Fruit fly (Drosophila melanogaster) whole organism, prepupa: ENCODE results near the gene mldr.
A peak's percentile ranks its signal among the peaks of the same experiment; 100 is the strongest.

Experiments used
- Blimp-1 ChIP-seq: fragments of 200-800 bp; sonication (Bioruptor generic); optimal IDR thresholded peaks from 3 replicates; lab custom pipeline; 2017; ENCODE audit warnings: missing biosample characterization, missing genetic modification characterization, mild to moderate bottlenecking, moderate library complexity, missing genetic modification reagents
- CG10631 ChIP-seq: fragments of 200-800 bp; sonication (Bioruptor generic); optimal IDR thresholded peaks from 2 replicates; lab custom pipeline; 2016; ENCODE audit warnings: missing biosample characterization, missing genetic modification characterization
- CG10669 ChIP-seq: fragments of 200-800 bp; sonication (Bioruptor generic); optimal IDR thresholded peaks from 3 replicates; lab custom pipeline; 2018; ENCODE audit warnings: missing biosample characterization, mild to moderate bottlenecking, missing genetic modification characterization, moderate library complexity
- CG11294 ChIP-seq: fragments of 200-800 bp; sonication (Bioruptor generic); IDR thresholded peaks from 2 replicates; pipeline ENCODE4 v1.3.6; 2022; ENCODE audit warnings: missing biosample characterization, missing genetic modification characterization
- CG1621 ChIP-seq: fragments of 200-800 bp; sonication (Bioruptor generic); optimal IDR thresholded peaks from 3 replicates; lab custom pipeline; 2018; ENCODE audit warnings: missing biosample characterization, mild to moderate bottlenecking, missing genetic modification characterization
- CG3032 ChIP-seq: fragments of 200-800 bp; optimal IDR thresholded peaks from 2 replicates; lab custom pipeline; 2019; ENCODE audit warnings: missing biosample characterization, mild to moderate bottlenecking, missing genetic modification characterization, moderate library complexity
- CG31627 ChIP-seq: fragments of 200-800 bp; sonication (Bioruptor generic); optimal IDR thresholded peaks from 3 replicates; lab custom pipeline; 2016; ENCODE audit warnings: missing biosample characterization, missing genetic modification characterization
- CG34406 ChIP-seq: fragments of 200-800 bp; sonication (Bioruptor generic); optimal IDR thresholded peaks from 3 replicates; lab custom pipeline; 2016; ENCODE audit warnings: missing biosample characterization, missing genetic modification characterization
- CG3919 ChIP-seq: fragments of 200-800 bp; sonication (Bioruptor generic); optimal IDR thresholded peaks from 3 replicates; lab custom pipeline; 2016; ENCODE audit warnings: missing biosample characterization, missing genetic modification characterization
- CG6163 ChIP-seq: fragments of 200-800 bp; sonication (Bioruptor generic); IDR thresholded peaks from 3 replicates; pipeline ENCODE4 v1.3.6; 2022; ENCODE audit warnings: missing biosample characterization, missing genetic modification characterization
- CG6276 ChIP-seq: fragments of 200-800 bp; sonication (Bioruptor generic); optimal IDR thresholded peaks from 2 replicates; lab custom pipeline; 2017; ENCODE audit warnings: missing biosample characterization, mild to moderate bottlenecking, missing genetic modification characterization
- CG6792 ChIP-seq: fragments of 200-800 bp; sonication (Bioruptor generic); optimal IDR thresholded peaks from 3 replicates; lab custom pipeline; 2016; ENCODE audit warnings: missing biosample characterization, missing genetic modification characterization
- CG6808 ChIP-seq: fragments of 200-800 bp; sonication (Bioruptor generic); optimal IDR thresholded peaks from 3 replicates; lab custom pipeline; 2017; ENCODE audit warnings: missing biosample characterization, missing genetic modification characterization, mild to moderate bottlenecking, moderate library complexity, missing genetic modification reagents
- CG7368 ChIP-seq: fragments of 200-800 bp; sonication (Bioruptor generic); optimal IDR thresholded peaks from 3 replicates; lab custom pipeline; 2016; ENCODE audit warnings: missing biosample characterization, missing genetic modification characterization
- CG8119 ChIP-seq: fragments of 200-800 bp; sonication (Bioruptor generic); IDR thresholded peaks from 3 replicates; pipeline ENCODE4 v1.3.6; 2022; ENCODE audit warnings: missing biosample characterization, missing genetic modification characterization
- CG8632 ChIP-seq: fragments of 200-800 bp; sonication (Bioruptor generic); optimal IDR thresholded peaks from 3 replicates; lab custom pipeline; 2016; ENCODE audit warnings: missing biosample characterization, missing genetic modification characterization
- Eip75B ChIP-seq: fragments of 200-800 bp; sonication (Bioruptor generic); optimal IDR thresholded peaks from 3 replicates; lab custom pipeline; 2016; ENCODE audit warnings: missing biosample characterization, missing genetic modification characterization
- Eip93F ChIP-seq: fragments of 200-800 bp; sonication (Bioruptor generic); optimal IDR thresholded peaks from 2 replicates; lab custom pipeline; 2016; ENCODE audit warnings: missing biosample characterization, mild to moderate bottlenecking, missing genetic modification characterization
- Ets21C ChIP-seq: fragments of 200-800 bp; sonication (Bioruptor generic); optimal IDR thresholded peaks from 3 replicates; lab custom pipeline; 2016; ENCODE audit warnings: missing biosample characterization, missing genetic modification characterization
- Ets96B ChIP-seq: fragments of 200-800 bp; optimal IDR thresholded peaks from 2 replicates; lab custom pipeline; 2019; ENCODE audit warnings: missing biosample characterization, mild to moderate bottlenecking, missing genetic modification characterization, moderate library complexity
- Gug ChIP-seq: fragments of 200-800 bp; sonication (Bioruptor generic); IDR thresholded peaks from 2 replicates; pipeline ENCODE4 v1.3.6; 2022; ENCODE audit warnings: missing biosample characterization, missing genetic modification characterization
- Hr4 ChIP-seq: fragments of 200-800 bp; sonication (Bioruptor generic); optimal IDR thresholded peaks from 3 replicates; lab custom pipeline; 2016; ENCODE audit warnings: missing biosample characterization, missing genetic modification characterization
- Met ChIP-seq: fragments of 200-800 bp; sonication (Bioruptor generic); optimal IDR thresholded peaks from 3 replicates; lab custom pipeline; 2016; ENCODE audit warnings: missing biosample characterization, missing genetic modification characterization
- OdsH ChIP-seq: fragments of 200-800 bp; sonication (Bioruptor generic); optimal IDR thresholded peaks from 3 replicates; lab custom pipeline; 2016; ENCODE audit warnings: missing biosample characterization, missing genetic modification characterization
- Smox ChIP-seq: fragments of 200-800 bp; sonication (Bioruptor generic); optimal IDR thresholded peaks from 3 replicates; lab custom pipeline; 2016; ENCODE audit warnings: missing biosample characterization, missing genetic modification characterization
- Sox102F ChIP-seq: fragments of 200-800 bp; sonication (Bioruptor generic); optimal IDR thresholded peaks from 2 replicates; lab custom pipeline; 2016; ENCODE audit warnings: missing biosample characterization, mild to moderate bottlenecking, missing genetic modification characterization
- Sox15 ChIP-seq: fragments of 200-800 bp; sonication (Bioruptor generic); optimal IDR thresholded peaks from 3 replicates; lab custom pipeline; 2016; ENCODE audit warnings: missing biosample characterization, missing genetic modification characterization
- achi ChIP-seq: fragments of 200-800 bp; sonication (Bioruptor generic); optimal IDR thresholded peaks from 3 replicates; lab custom pipeline; 2016; ENCODE audit warnings: missing biosample characterization, missing genetic modification characterization
- acj6 ChIP-seq: fragments of 200-800 bp; sonication (Bioruptor generic); optimal IDR thresholded peaks from 3 replicates; lab custom pipeline; 2016; ENCODE audit warnings: missing biosample characterization, missing genetic modification characterization
- cyc ChIP-seq: fragments of 200-800 bp; sonication (Bioruptor generic); optimal IDR thresholded peaks from 3 replicates; lab custom pipeline; 2016; ENCODE audit warnings: missing biosample characterization, missing genetic modification characterization
- dac ChIP-seq: fragments of 200-800 bp; sonication (Bioruptor generic); optimal IDR thresholded peaks from 2 replicates; lab custom pipeline; 2017; ENCODE audit warnings: missing biosample characterization, mild to moderate bottlenecking, missing genetic modification characterization
- dsx ChIP-seq: fragments of 200-800 bp; optimal IDR thresholded peaks from 3 replicates; lab custom pipeline; 2019; ENCODE audit warnings: missing biosample characterization, mild to moderate bottlenecking, missing genetic modification characterization, moderate library complexity; ENCODE audit not compliant: poor library complexity, severe bottlenecking
- eg ChIP-seq: fragments of 200-800 bp; sonication (Bioruptor generic); IDR thresholded peaks from 3 replicates; pipeline ENCODE4 v1.3.6; 2022; ENCODE audit warnings: missing biosample characterization, missing genetic modification characterization
- esn ChIP-seq: fragments of 200-800 bp; sonication (Bioruptor generic); optimal IDR thresholded peaks from 2 replicates; lab custom pipeline; 2016; ENCODE audit warnings: missing biosample characterization, mild to moderate bottlenecking, missing genetic modification characterization, moderate library complexity
- fd59A ChIP-seq: fragments of 200-800 bp; sonication (Bioruptor generic); optimal IDR thresholded peaks from 2 replicates; lab custom pipeline; 2017; ENCODE audit warnings: missing biosample characterization, mild to moderate bottlenecking, missing genetic modification characterization, missing genetic modification reagents
- fd85E ChIP-seq: fragments of 200-800 bp; sonication (Bioruptor generic); optimal IDR thresholded peaks from 3 replicates; lab custom pipeline; 2016; ENCODE audit warnings: missing biosample characterization, missing genetic modification characterization
- fkh ChIP-seq: fragments of 200-800 bp; sonication (Bioruptor generic); optimal IDR thresholded peaks from 3 replicates; lab custom pipeline; 2017; ENCODE audit warnings: missing biosample characterization, mild to moderate bottlenecking, missing genetic modification characterization, moderate library complexity
- net ChIP-seq: fragments of 200-800 bp; sonication (Bioruptor generic); optimal IDR thresholded peaks from 3 replicates; lab custom pipeline; 2016; ENCODE audit warnings: missing biosample characterization, missing genetic modification characterization
- pdm3 ChIP-seq: fragments of 200-800 bp; sonication (Bioruptor generic); optimal IDR thresholded peaks from 3 replicates; lab custom pipeline; 2016; ENCODE audit warnings: missing biosample characterization, missing genetic modification characterization
- salr ChIP-seq, 2 experiments: fragments of 200-800 bp; sonication (Bioruptor generic); optimal IDR thresholded peaks; 3 replicates each; lab custom pipeline; 2016 to 2018; ENCODE audit warnings: missing biosample characterization in 2 of 2, missing genetic modification characterization in 2 of 2, mild to moderate bottlenecking in 1 of 2
- spab ChIP-seq: fragments of 200-800 bp; sonication (Bioruptor generic); optimal IDR thresholded peaks from 2 replicates; lab custom pipeline; 2017; ENCODE audit warnings: missing biosample characterization, mild to moderate bottlenecking, missing genetic modification characterization, missing genetic modification reagents
- ss ChIP-seq, 2 experiments: fragments of 200-800 bp; sonication (Bioruptor generic); optimal IDR thresholded peaks; 2 replicates in 1 of 2; 3 replicates in 1 of 2; lab custom pipeline; 2017 to 2018; ENCODE audit warnings: mild to moderate bottlenecking in 2 of 2, missing biosample characterization in 2 of 2, missing genetic modification characterization in 2 of 2, moderate library complexity in 1 of 2
- svp ChIP-seq: fragments of 200-800 bp; sonication (Bioruptor generic); peaks from one replicate; lab custom pipeline; 2016; ENCODE audit warnings: missing biosample characterization, missing genetic modification characterization
- vri ChIP-seq: fragments of 200-800 bp; sonication (Bioruptor generic); optimal IDR thresholded peaks from 3 replicates; lab custom pipeline; 2016; ENCODE audit warnings: missing biosample characterization, mild to moderate bottlenecking, missing genetic modification characterization

The mldr gene

DNA sequence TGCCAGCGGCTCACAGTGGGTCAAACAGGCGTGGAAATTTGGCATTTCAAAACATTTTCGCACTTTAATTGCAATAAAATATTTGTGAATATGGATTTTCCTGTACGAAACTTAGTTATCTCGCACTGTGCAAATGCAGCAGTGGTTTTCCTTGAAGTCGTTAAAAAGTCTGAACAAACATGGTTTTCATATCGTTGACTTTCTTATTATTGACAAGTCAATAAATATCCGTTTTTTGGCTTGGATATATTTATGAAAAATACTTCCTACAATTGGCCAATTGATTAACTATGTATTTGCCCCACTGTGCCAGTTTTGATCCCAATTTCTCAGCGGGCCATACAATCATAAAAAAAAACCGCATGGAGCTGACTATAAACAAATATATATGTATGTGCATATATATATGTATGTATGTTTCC is 25.6 kb upstream of the mldr start (continued):
- TF ChIP-seq OdsH (GFP tag; lab: Kevin White, UChicago) (peak; percentile 95), Blimp-1 (GFP tag; lab: Kevin White, UChicago) (peak; percentile 44), eg (peak; percentile 93), vri (GFP tag; lab: Kevin White, UChicago) (peak; percentile 82), Eip93F (peak; percentile 25), Smox (GFP tag; lab: Kevin White, UChicago) (peak; percentile 89), Sox15 (GFP tag; lab: Kevin White, UChicago) (peak; percentile 92), ss (GFP tag; optimal IDR thresholded peaks at IDR 0.05; lab: Kevin White, UChicago) (peak; percentile 64 to 78), Eip75B (GFP tag; lab: Kevin White, UChicago) (peak; percentile 94), CG1621 (peak; percentile 86), CG8632 (GFP tag; lab: Kevin White, UChicago) (peak; percentile 94), fkh (GFP tag; lab: Kevin White, UChicago) (peak; percentile 65), CG8119 (peak; percentile 97), spab (GFP tag; lab: Kevin White, UChicago) (peak; percentile 85), fd59A (peak; percentile 82), CG3032 (tag; lab: Kevin White, UChicago) (peak; percentile 80), CG34406 (peak; percentile 93), Ets96B (tag; lab: Kevin White, UChicago) (peak; percentile 78), pdm3 (GFP tag; lab: Kevin White, UChicago) (peak; percentile 96), Gug (GFP tag; lab: Robert Waterston, UW) (peak; percentile 92), Hr4 (GFP tag; lab: Kevin White, UChicago) (peak; percentile 97)

DNA sequence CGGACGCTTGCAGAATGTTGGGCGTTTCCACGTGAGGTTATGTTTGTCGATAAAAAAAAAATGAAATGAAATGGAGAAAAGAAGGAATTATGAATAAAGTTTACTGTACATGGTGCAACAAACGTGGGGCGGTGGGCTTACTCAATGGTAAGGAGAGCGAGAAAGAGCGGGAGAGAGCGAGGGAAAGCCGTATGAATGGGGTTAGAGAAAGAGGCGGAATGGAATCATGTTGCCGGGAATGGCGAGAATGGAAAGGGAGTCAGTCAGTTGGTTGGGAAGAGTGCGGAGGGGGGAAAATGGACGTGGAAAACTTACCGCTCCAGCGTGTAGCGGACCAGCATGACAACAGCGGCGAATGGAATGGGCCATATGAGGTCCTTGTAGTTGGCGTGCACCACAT is 25.0 kb upstream of the mldr start:
- no peak for TF ChIP-seq CG8632 (GFP tag; lab: Kevin White, UChicago)
- TF ChIP-seq Eip75B (GFP tag; lab: Kevin White, UChicago) = no peak
- no peak for TF ChIP-seq CG6276 (GFP tag; lab: Kevin White, UChicago)
- no peak for TF ChIP-seq cyc (GFP tag; lab: Kevin White, UChicago)
- no peak for TF ChIP-seq CG3919 (GFP tag; lab: Kevin White, UChicago)
- TF ChIP-seq net = no peak
- no peak for TF ChIP-seq CG11294 (GFP tag; lab: Robert Waterston, UW)
- no peak for TF ChIP-seq CG34406
- TF ChIP-seq CG10631 (GFP tag; lab: Kevin White, UChicago) = no peak
- TF ChIP-seq Blimp-1 (GFP tag; lab: Kevin White, UChicago) = no peak
- no peak for TF ChIP-seq CG6792 (GFP tag; lab: Kevin White, UChicago)
- TF ChIP-seq fd85E (GFP tag; lab: Kevin White, UChicago) = no peak
- no peak for TF ChIP-seq dsx (GFP tag; lab: Kevin White, UChicago)
- TF ChIP-seq, all 60 proteins: peak for 0

DNA sequence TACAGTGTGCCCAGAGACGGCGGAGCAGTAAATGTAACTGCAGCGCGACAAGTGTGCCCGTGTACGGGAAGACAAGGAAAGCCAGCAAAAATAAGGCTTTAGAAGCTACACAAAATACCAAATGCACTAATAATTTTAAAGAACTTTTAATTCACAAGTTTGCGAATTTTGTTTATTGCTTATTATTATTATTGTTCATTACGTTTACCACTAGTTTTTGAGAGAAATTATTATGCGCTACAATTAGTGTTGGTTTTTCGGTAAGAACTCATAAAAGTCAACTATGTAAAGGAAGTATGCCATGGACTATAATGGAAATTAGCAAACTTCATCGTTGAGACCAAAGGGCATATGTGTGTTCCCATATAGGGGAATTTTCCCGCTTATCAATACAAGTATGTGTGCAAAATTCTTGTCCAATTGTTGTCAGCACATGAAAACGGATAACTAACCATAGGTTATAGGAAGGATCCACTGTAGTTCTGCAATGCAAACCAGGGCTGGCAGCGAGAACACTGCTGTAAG is 23.9 kb upstream of the mldr start, which contains the start of gene schlank:
Gene schlank (minus strand): TSS at position 42 of the 525 bp plus-strand sequence.
- TF ChIP-seq eg = peak; percentile 81
- TF ChIP-seq Gug (GFP tag; lab: Robert Waterston, UW) = peak; percentile 42; the same call in 1 of the 2 replicates
- no peak for TF ChIP-seq pdm3 (GFP tag; lab: Kevin White, UChicago)
- no peak for TF ChIP-seq acj6
- TF ChIP-seq fkh (GFP tag; lab: Kevin White, UChicago) = no peak
- TF ChIP-seq CG6808 (GFP tag; lab: Kevin White, UChicago) = no peak
- peak; percentile 19 for TF ChIP-seq net
- no peak for TF ChIP-seq CG1621
- peak in 1 of 2 experiments; percentile 10 for TF ChIP-seq salr (GFP tag; optimal IDR thresholded peaks at IDR 0.05; lab: Kevin White, UChicago)
- peak; percentile 62 for TF ChIP-seq CG3032 (tag; lab: Kevin White, UChicago)
- TF ChIP-seq CG31627 (GFP tag; lab: Kevin White, UChicago) = peak; percentile 74
- TF ChIP-seq Smox (GFP tag; lab: Kevin White, UChicago) = no peak
- TF ChIP-seq Met (GFP tag; lab: Kevin White, UChicago) = peak; percentile 54
- TF ChIP-seq dac = peak; percentile 10
- peak; percentile 48 for TF ChIP-seq Ets21C (GFP tag; lab: Kevin White, UChicago)
- peak; percentile 15 for TF ChIP-seq CG34406
- no peak for TF ChIP-seq Sox102F
- no peak for TF ChIP-seq fd85E (GFP tag; lab: Kevin White, UChicago)
- peak; percentile 52 for TF ChIP-seq Sox15 (GFP tag; lab: Kevin White, UChicago)
- peak; percentile 20 for TF ChIP-seq CG7368
- peak; percentile 71 for TF ChIP-seq svp (GFP tag; lab: Kevin White, UChicago)
- peak; percentile 65 for TF ChIP-seq Hr4 (GFP tag; lab: Kevin White, UChicago)
- TF ChIP-seq achi (GFP tag; lab: Kevin White, UChicago) = no peak
- TF ChIP-seq CG6163 = peak; percentile 68
- TF ChIP-seq Ets96B (tag; lab: Kevin White, UChicago) = peak; percentile 38
- peak; percentile 61 for TF ChIP-seq esn
- no peak for TF ChIP-seq OdsH (GFP tag; lab: Kevin White, UChicago)
- TF ChIP-seq spab (GFP tag; lab: Kevin White, UChicago) = no peak
- no peak for TF ChIP-seq CG10669 (GFP tag; lab: Kevin White, UChicago)
- peak; percentile 28 for TF ChIP-seq CG6792 (GFP tag; lab: Kevin White, UChicago)
